Worm (Caenorhabditis elegans) whole organism, L1 larva: Measurements from ENCODE around the gene C01C4.2.
A peak's percentile ranks its signal among the peaks of the same experiment; 100 is the strongest.

Experiments used
- C04F5.9 ChIP-seq: sonication (generic microtip); optimal IDR thresholded peaks from 2 replicates; lab custom pipeline; 2016; ENCODE audit warnings: missing genetic modification characterization, missing compliant biosample characterization
- aha-1 ChIP-seq: fragments of 150-350 bp; optimal IDR thresholded peaks from 2 replicates; lab custom pipeline; 2014; ENCODE audit warnings: missing biosample characterization, missing genetic modification characterization
- blmp-1 ChIP-seq: fragments of 150-350 bp; optimal IDR thresholded peaks from 2 replicates; lab custom pipeline; 2014; ENCODE audit warnings: missing biosample characterization, missing genetic modification characterization
- ceh-63 ChIP-seq: fragments of 200-800 bp; sonication (Bioruptor generic); optimal IDR thresholded peaks from 2 replicates; lab custom pipeline; 2018; ENCODE audit warnings: mild to moderate bottlenecking, missing genetic modification characterization, missing compliant biosample characterization
- ceh-8 ChIP-seq: fragments of 200-800 bp; sonication (Bioruptor generic); optimal IDR thresholded peaks from 2 replicates; lab custom pipeline; 2018; ENCODE audit warnings: mild to moderate bottlenecking, missing genetic modification characterization, moderate library complexity, missing compliant biosample characterization
- ceh-82 ChIP-seq, 3 experiments: fragments of 150-350 bp in 1 of 3; sonication (generic microtip) in 2 of 3; optimal IDR thresholded peaks; 2 replicates each; lab custom pipeline; 2014 to 2017; ENCODE audit warnings: missing biosample characterization in 3 of 3, missing genetic modification characterization in 3 of 3
- ceh-90 ChIP-seq: sonication (generic microtip); optimal IDR thresholded peaks from 2 replicates; lab custom pipeline; 2016; ENCODE audit warnings: missing genetic modification characterization, missing compliant biosample characterization
- dpl-1 ChIP-seq, 3 experiments: fragments of 150-350 bp in 2 of 3; sonication (generic microtip) in 1 of 3; optimal IDR thresholded peaks; 2 replicates each; lab custom pipeline; 2014 to 2017; ENCODE audit warnings: missing biosample characterization in 3 of 3, missing genetic modification characterization in 3 of 3, missing genetic modification reagents in 3 of 3
- efl-1 ChIP-seq, 4 experiments: fragments of 150-350 bp; optimal IDR thresholded peaks in 3 of 4; peaks in 1 of 4; 1 replicate in 1 of 4; 2 replicates in 3 of 4; lab custom pipeline; 2014; ENCODE audit warnings: missing biosample characterization in 2 of 4, missing genetic modification characterization in 2 of 4, missing genetic modification reagents in 2 of 4
- egl-27 ChIP-seq, 2 experiments: fragments of 150-350 bp in 1 of 2; sonication (generic microtip); optimal IDR thresholded peaks; 3 replicates each; lab custom pipeline; 2017 to 2018; ENCODE audit warnings: missing biosample characterization in 2 of 2, missing genetic modification characterization in 2 of 2, missing genetic modification reagents in 2 of 2
- fkh-10 ChIP-seq: sonication (generic microtip); optimal IDR thresholded peaks from 2 replicates; lab custom pipeline; 2017; ENCODE audit warnings: missing biosample characterization, missing genetic modification reagents, missing genetic modification characterization
- fkh-8 ChIP-seq: sonication (generic microtip); optimal IDR thresholded peaks from 2 replicates; lab custom pipeline; 2016; ENCODE audit warnings: mild to moderate bottlenecking, missing genetic modification characterization, missing compliant biosample characterization
- hpl-2 ChIP-seq: fragments of 150-350 bp; optimal IDR thresholded peaks from 2 replicates; lab custom pipeline; 2014; ENCODE audit warnings: missing biosample characterization, missing genetic modification reagents, missing genetic modification characterization
- lin-14 ChIP-seq: fragments of 200-800 bp; sonication (Bioruptor generic); optimal IDR thresholded peaks from 2 replicates; lab custom pipeline; 2018; ENCODE audit warnings: mild to moderate bottlenecking, missing genetic modification characterization, moderate library complexity, missing compliant biosample characterization
- lin-35 ChIP-seq, 2 experiments: fragments of 150-350 bp; optimal IDR thresholded peaks; 2 replicates each; lab custom pipeline; 2014; ENCODE audit warnings: missing biosample characterization in 2 of 2, missing genetic modification characterization in 2 of 2, missing genetic modification reagents in 2 of 2
- lsy-2 ChIP-seq, 2 experiments: fragments of 150-350 bp; optimal IDR thresholded peaks; 2 replicates each; lab custom pipeline; 2014; ENCODE audit warnings: missing biosample characterization in 2 of 2, missing genetic modification characterization in 2 of 2
- mdl-1 ChIP-seq, 2 experiments: fragments of 150-350 bp; optimal IDR thresholded peaks; 2 replicates each; lab custom pipeline; 2014 to 2017; ENCODE audit warnings: missing biosample characterization in 2 of 2, missing genetic modification characterization in 2 of 2, inconsistent platforms in 1 of 2
- mep-1 ChIP-seq: fragments of 150-350 bp; optimal IDR thresholded peaks from 2 replicates; lab custom pipeline; 2014; ENCODE audit warnings: missing biosample characterization, missing genetic modification characterization
- nhr-19 ChIP-seq: fragments of 200-800 bp; sonication (Bioruptor generic); conservative IDR thresholded peaks from 2 replicates; pipeline ENCODE4 v1.3.6; 2022; ENCODE audit warnings: missing genetic modification characterization, missing compliant biosample characterization
- nhr-20 ChIP-seq: sonication (generic microtip); optimal IDR thresholded peaks from 2 replicates; lab custom pipeline; 2016; ENCODE audit warnings: mild to moderate bottlenecking, missing genetic modification characterization, missing compliant biosample characterization
- nhr-47 ChIP-seq: sonication (generic microtip); optimal IDR thresholded peaks from 2 replicates; lab custom pipeline; 2016; ENCODE audit warnings: mild to moderate bottlenecking, missing genetic modification characterization, moderate library complexity, missing compliant biosample characterization
- nhr-71 ChIP-seq: sonication (generic microtip); optimal IDR thresholded peaks from 2 replicates; lab custom pipeline; 2016; ENCODE audit warnings: mild to moderate bottlenecking, missing genetic modification characterization, moderate library complexity, missing compliant biosample characterization
- nhr-84 ChIP-seq: sonication (generic microtip); optimal IDR thresholded peaks from 2 replicates; lab custom pipeline; 2017; ENCODE audit warnings: missing biosample characterization, missing genetic modification characterization
- nhr-90 ChIP-seq: sonication (generic microtip); optimal IDR thresholded peaks from 2 replicates; lab custom pipeline; 2016; ENCODE audit warnings: mild to moderate bottlenecking, missing genetic modification characterization, missing compliant biosample characterization; ENCODE audit not compliant: poor library complexity
- rnt-1 ChIP-seq: sonication (generic microtip); optimal IDR thresholded peaks from 2 replicates; lab custom pipeline; 2016; ENCODE audit warnings: mild to moderate bottlenecking, missing genetic modification characterization, moderate library complexity, missing compliant biosample characterization
- skn-1 ChIP-seq: fragments of 150-350 bp; optimal IDR thresholded peaks from 2 replicates; lab custom pipeline; 2014; ENCODE audit warnings: missing biosample characterization, missing genetic modification characterization
- snu-23 ChIP-seq: sonication (generic microtip); optimal IDR thresholded peaks from 2 replicates; lab custom pipeline; 2016; ENCODE audit warnings: missing genetic modification characterization, missing compliant biosample characterization
- sptf-1 ChIP-seq: fragments of 150-350 bp; optimal IDR thresholded peaks from 2 replicates; lab custom pipeline; 2014; ENCODE audit warnings: missing biosample characterization, missing genetic modification characterization
- swsn-7 ChIP-seq: sonication (generic microtip); optimal IDR thresholded peaks from 2 replicates; lab custom pipeline; 2016; ENCODE audit warnings: missing genetic modification characterization, missing compliant biosample characterization
- tbx-2 ChIP-seq: sonication (generic microtip); optimal IDR thresholded peaks from 2 replicates; lab custom pipeline; 2016; ENCODE audit warnings: missing genetic modification characterization, missing compliant biosample characterization
- tlp-1 ChIP-seq: fragments of 150-350 bp; optimal IDR thresholded peaks from 2 replicates; lab custom pipeline; 2014; ENCODE audit warnings: missing biosample characterization, missing genetic modification characterization
- unc-86 ChIP-seq: sonication (generic microtip); optimal IDR thresholded peaks from 2 replicates; lab custom pipeline; 2016; ENCODE audit warnings: missing genetic modification characterization, missing compliant biosample characterization
- vab-15 ChIP-seq: sonication (generic microtip); optimal IDR thresholded peaks from 2 replicates; lab custom pipeline; 2017; ENCODE audit warnings: missing genotype, mild to moderate bottlenecking, missing genetic modification characterization, missing compliant biosample characterization
- xbp-1 ChIP-seq: sonication (generic microtip); optimal IDR thresholded peaks from 2 replicates; lab custom pipeline; 2016; ENCODE audit warnings: missing genetic modification characterization, missing compliant biosample characterization
- zag-1 ChIP-seq: fragments of 150-350 bp; optimal IDR thresholded peaks from 2 replicates; lab custom pipeline; 2014; ENCODE audit warnings: missing biosample characterization, missing genetic modification characterization
- ztf-11 ChIP-seq, 2 experiments: sonication (generic microtip); optimal IDR thresholded peaks; 2 replicates each; lab custom pipeline; 2016 to 2017; ENCODE audit warnings: missing genetic modification characterization in 2 of 2, missing biosample characterization in 1 of 2, missing compliant biosample characterization in 1 of 2

The C01C4.2 gene

DNA sequence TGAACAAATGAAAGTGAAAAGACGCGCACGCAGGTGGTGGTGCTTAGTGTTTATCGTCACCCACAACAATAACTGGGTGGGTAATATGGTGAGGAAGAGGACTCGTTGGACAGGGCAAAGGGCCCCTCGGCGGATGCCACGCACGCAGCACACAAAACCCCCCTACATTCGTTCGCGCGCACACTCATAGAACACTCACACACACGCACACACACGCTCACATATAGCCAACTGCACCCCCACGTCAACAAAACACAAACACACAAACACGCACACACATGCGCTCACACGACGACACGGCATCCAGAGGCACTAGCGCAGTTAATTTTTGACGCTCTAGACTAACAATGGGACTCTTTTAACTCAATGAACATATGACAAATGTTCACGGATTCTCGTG, 20.7 kb upstream of the C01C4.2 start:
- TF ChIP-seq mep-1 (tag; lab: Kevin White, UChicago): peak; percentile 7
- peak; percentile 32 for TF ChIP-seq nhr-47 (tag; lab: Kevin White, UChicago)
- TF ChIP-seq tlp-1 (tag; lab: Kevin White, UChicago): no peak
- TF ChIP-seq fkh-10: peak; percentile 35
- peak; percentile 81 for TF ChIP-seq lin-14 (GFP tag; lab: Kevin White, UChicago)
- no peak for TF ChIP-seq egl-27 (tag; optimal IDR thresholded peaks at IDR 0.05; lab: Kevin White, UChicago)
- peak; percentile 48 for TF ChIP-seq swsn-7 (tag; lab: Kevin White, UChicago)
- no peak for TF ChIP-seq nhr-84 (tag; lab: Kevin White, UChicago)
- peak in 1 of 2 experiments; percentile 66 for TF ChIP-seq mdl-1 (tag; optimal IDR thresholded peaks at IDR 0.05; lab: Kevin White, UChicago)
- peak in 1 of 3 experiments; percentile 29 for TF ChIP-seq dpl-1 (GFP tag; optimal IDR thresholded peaks at IDR 0.05; lab: Kevin White, UChicago)
- TF ChIP-seq aha-1: no peak
- peak; percentile 50 for TF ChIP-seq fkh-8 (tag; lab: Kevin White, UChicago)
- no peak for TF ChIP-seq sptf-1 (tag; lab: Kevin White, UChicago)
- TF ChIP-seq zag-1: no peak
- TF ChIP-seq nhr-71 (tag; lab: Kevin White, UChicago): peak; percentile 67
- TF ChIP-seq lsy-2 (tag; optimal IDR thresholded peaks at IDR 0.05; lab: Kevin White, UChicago): peak in 1 of 2 experiments; percentile 37
- no peak for TF ChIP-seq ceh-90 (tag; lab: Kevin White, UChicago)
- TF ChIP-seq vab-15 (tag; lab: Kevin White, UChicago): no peak
- peak; percentile 20 for TF ChIP-seq skn-1 (tag; lab: Kevin White, UChicago)
- TF ChIP-seq tbx-2 (tag; lab: Kevin White, UChicago): peak; percentile 23
- TF ChIP-seq nhr-90: no peak
- peak; percentile 9 for TF ChIP-seq ceh-8
- peak in 1 of 2 experiments; percentile 29 for TF ChIP-seq ztf-11 (tag; optimal IDR thresholded peaks at IDR 0.05; lab: Kevin White, UChicago)
- TF ChIP-seq xbp-1 (tag; lab: Kevin White, UChicago): peak; percentile 34
- peak in 2 of 3 experiments; percentile 1 to 49 for TF ChIP-seq ceh-82 (tag; optimal IDR thresholded peaks at IDR 0.05; lab: Kevin White, UChicago)
- peak; percentile 64 for TF ChIP-seq snu-23 (GFP tag; lab: Kevin White, UChicago)
- TF ChIP-seq lin-35 (GFP tag; optimal IDR thresholded peaks at IDR 0.05; lab: Kevin White, UChicago): peak; percentile 17 to 42
- peak; percentile 40 for TF ChIP-seq blmp-1 (tag; lab: Kevin White, UChicago)
- peak; percentile 39; the same call in 1 of the 2 replicates for TF ChIP-seq nhr-19 (GFP tag; lab: Robert Waterston, UW)
- peak; percentile 5 for TF ChIP-seq nhr-20 (tag; lab: Kevin White, UChicago)
- TF ChIP-seq rnt-1 (tag; lab: Kevin White, UChicago): peak; percentile 24
- TF ChIP-seq ceh-63 (GFP tag; lab: Kevin White, UChicago): peak; percentile 90
- peak; percentile 7 for TF ChIP-seq unc-86 (tag; lab: Kevin White, UChicago)

DNA sequence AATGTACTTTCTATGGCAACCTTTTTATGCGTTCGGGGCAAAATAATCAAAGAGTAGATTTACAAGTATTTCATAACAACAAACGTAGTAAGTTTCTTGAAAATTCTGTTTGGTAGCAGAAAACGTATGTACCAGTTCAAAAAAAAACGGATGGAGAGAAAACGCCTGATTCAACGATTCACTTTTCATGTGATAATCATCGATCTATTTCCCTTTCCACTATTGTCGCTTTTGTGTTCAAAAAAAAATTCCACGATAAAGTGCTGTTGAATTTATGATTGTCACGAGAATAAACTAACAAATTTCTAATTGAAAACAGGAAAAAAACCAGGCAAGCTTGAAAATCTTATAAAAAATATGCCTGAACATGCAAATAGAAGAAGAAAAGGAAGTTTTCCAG, 19.1 kb upstream of the C01C4.2 start:
- TF ChIP-seq blmp-1 (tag; lab: Kevin White, UChicago) (peak; percentile 67), nhr-20 (tag; lab: Kevin White, UChicago) (no peak)

DNA sequence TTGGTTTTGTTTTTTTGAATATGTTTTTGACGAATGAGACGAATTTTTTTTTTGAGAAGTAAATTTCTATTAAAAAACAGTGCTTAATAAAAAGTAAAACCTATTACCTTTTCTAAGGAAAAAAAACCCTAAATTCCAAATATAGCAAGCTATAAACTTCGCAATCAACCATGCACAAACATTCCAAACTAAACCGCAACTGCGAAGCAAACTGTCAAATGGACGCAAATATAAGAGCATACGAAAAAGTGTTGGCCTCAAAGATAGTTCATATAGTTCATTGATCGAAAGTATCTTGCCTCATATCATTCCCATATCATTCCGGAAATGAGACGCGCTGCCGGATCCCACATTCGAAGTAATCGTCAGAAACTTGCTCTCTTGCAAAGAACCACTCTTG, 18.3 kb upstream of the C01C4.2 start, which contains the start of gene C01C4.3:
C01C4.3 (plus strand) TSS at position 301 of the 400 bp plus-strand sequence.
- TF ChIP-seq nhr-47 (tag; lab: Kevin White, UChicago) (no peak), mep-1 (tag; lab: Kevin White, UChicago) (no peak), sptf-1 (tag; lab: Kevin White, UChicago) (no peak), dpl-1 (GFP tag; optimal IDR thresholded peaks at IDR 0.05; lab: Kevin White, UChicago) (no peak), hpl-2 (GFP tag; lab: Kevin White, UChicago) (no peak), C04F5.9 (tag; lab: Kevin White, UChicago) (no peak), fkh-8 (tag; lab: Kevin White, UChicago) (no peak), efl-1 (optimal IDR thresholded peaks at IDR 0.05; lab: Kevin White, UChicago) (no peak), efl-1 (GFP tag; optimal IDR thresholded peaks at IDR 0.05 in 1 of 2; lab: Kevin White, UChicago) (peak in 1 of 2 experiments; percentile 32)
